Worm (Caenorhabditis elegans) whole organism, L4 larva: ENCODE data around the gene F19D8.2.

ENCODE experiments used
- daf-16 ChIP-seq, 3 experiments: sonication (generic microtip); optimal IDR thresholded peaks; 2 replicates each; lab custom pipeline; 2016 to 2017; ENCODE audit warnings: missing genetic modification characterization in 3 of 3, missing genetic modification reagents in 3 of 3, mild to moderate bottlenecking in 2 of 3, missing compliant biosample characterization in 2 of 3, missing biosample characterization in 1 of 3, moderate library complexity in 1 of 3
- fkh-10 ChIP-seq: fragments of 150-350 bp; optimal IDR thresholded peaks from 2 replicates; lab custom pipeline; 2014; ENCODE audit warnings: missing biosample characterization, missing genetic modification reagents, missing genetic modification characterization
- snpc-4 ChIP-seq: fragments of 150-350 bp; optimal IDR thresholded peaks from 2 replicates; lab custom pipeline; 2014; ENCODE audit warnings: missing biosample characterization, missing genetic modification characterization
- unc-62 ChIP-seq, 3 experiments: fragments of 150-350 bp in 1 of 3; sonication (generic microtip); optimal IDR thresholded peaks in 2 of 3; peaks in 1 of 3; 1 replicate in 1 of 3; 2 replicates in 2 of 3; lab custom pipeline; 2014 to 2017; ENCODE audit warnings: missing biosample characterization in 3 of 3, missing genetic modification characterization in 3 of 3, missing genetic modification reagents in 3 of 3, missing genotype in 1 of 3
- zfp-3 ChIP-seq: fragments of 200-800 bp; sonication (Bioruptor generic); conservative IDR thresholded peaks from 2 replicates; pipeline ENCODE4 v1.3.6; 2022; ENCODE audit warnings: missing genetic modification reagents, missing genetic modification characterization, missing compliant biosample characterization

- TF ChIP-seq unc-62 (GFP tag; optimal IDR thresholded peaks at IDR 0.05 in 1 of 2; lab: Kevin White, UChicago) (peak in 1 of 2 experiments; percentile 12), unc-62 (tag; optimal IDR thresholded peaks at IDR 0.05; lab: Kevin White, UChicago) (no peak), snpc-4 (tag; lab: Kevin White, UChicago) (no peak), daf-16 (GFP tag; optimal IDR thresholded peaks at IDR 0.05; lab: Kevin White, UChicago) (no peak), daf-16 (tag; optimal IDR thresholded peaks at IDR 0.05; lab: Kevin White, UChicago) (no peak), fkh-10 (no peak), zfp-3 (no peak)
Observed at ce11 chrX:13823482-13823881, 10.7 kb upstream of the F19D8.2 start, which contains the start of gene twk-23.
